Worm (Caenorhabditis elegans) whole organism, L4 larva: ENCODE measurements around the gene C32D5.8.
A peak's percentile ranks its signal among the peaks of the same experiment; 100 is the strongest.

Experiments
- D1046.2 ChIP-seq: fragments of 200-800 bp; sonication (Bioruptor generic); IDR thresholded peaks from 2 replicates; pipeline ENCODE4 v1.3.6; 2022; ENCODE audit warnings: missing genetic modification characterization, missing compliant biosample characterization
- F49E8.2 ChIP-seq: sonication (generic microtip); optimal IDR thresholded peaks from 2 replicates; lab custom pipeline; 2016; ENCODE audit warnings: missing compliant biosample characterization, mild to moderate bottlenecking, missing genetic modification characterization, borderline replicate concordance
- T20F7.1 ChIP-seq: fragments of 200-800 bp; sonication (Bioruptor generic); optimal IDR thresholded peaks from 2 replicates; lab custom pipeline; 2018; ENCODE audit warnings: mild to moderate bottlenecking, missing genetic modification characterization, missing compliant biosample characterization
- ZK337.2 ChIP-seq: fragments of 200-800 bp; sonication (Bioruptor generic); IDR thresholded peaks from 2 replicates; pipeline ENCODE4 v1.3.6; 2022; ENCODE audit warnings: missing genetic modification reagents, missing genetic modification characterization, missing compliant biosample characterization
- aha-1 ChIP-seq: fragments of 150-350 bp; peaks from one replicate; lab custom pipeline; 2014; ENCODE audit warnings: missing biosample characterization, missing genetic modification characterization
- ama-1 ChIP-seq: fragments of 150-350 bp; optimal IDR thresholded peaks from 2 replicates; lab custom pipeline; 2014; ENCODE audit warnings: inconsistent platforms, mixed read lengths
- arid-1 ChIP-seq: fragments of 200-800 bp; sonication (Bioruptor generic); conservative IDR thresholded peaks from 2 replicates; pipeline ENCODE4 v1.3.6; 2022; ENCODE audit warnings: missing genetic modification reagents, missing genetic modification characterization, missing compliant biosample characterization
- attf-4 ChIP-seq: sonication (generic microtip); optimal IDR thresholded peaks from 3 replicates; lab custom pipeline; 2017; ENCODE audit warnings: missing biosample characterization, missing genetic modification characterization
- ceh-32 ChIP-seq: sonication (generic microtip); optimal IDR thresholded peaks from 2 replicates; lab custom pipeline; 2016; ENCODE audit warnings: mild to moderate bottlenecking, missing genetic modification characterization, missing compliant biosample characterization; ENCODE audit not compliant: poor library complexity
- ceh-62 ChIP-seq: sonication (generic microtip); optimal IDR thresholded peaks from 2 replicates; lab custom pipeline; 2017; ENCODE audit warnings: missing biosample characterization, missing genetic modification characterization
- ces-1 ChIP-seq: fragments of 150-350 bp; sonication (generic microtip); optimal IDR thresholded peaks from 4 replicates; lab custom pipeline; 2014; ENCODE audit warnings: missing biosample characterization, missing genetic modification reagents, missing genetic modification characterization
- daf-16 ChIP-seq, 3 experiments: sonication (generic microtip); optimal IDR thresholded peaks; 2 replicates each; lab custom pipeline; 2016 to 2017; ENCODE audit warnings: missing genetic modification characterization in 3 of 3, missing genetic modification reagents in 3 of 3, mild to moderate bottlenecking in 2 of 3, missing compliant biosample characterization in 2 of 3, missing biosample characterization in 1 of 3, moderate library complexity in 1 of 3
- dmd-6 ChIP-seq: fragments of 200-800 bp; sonication (Bioruptor generic); IDR thresholded peaks from 2 replicates; pipeline ENCODE4 v1.3.6; 2022; ENCODE audit warnings: missing genetic modification reagents, missing genetic modification characterization, missing compliant biosample characterization
- dve-1 ChIP-seq: sonication (generic microtip); optimal IDR thresholded peaks from 2 replicates; lab custom pipeline; 2017; ENCODE audit warnings: antibody characterized with exemption, mild to moderate bottlenecking, missing genetic modification characterization, missing compliant biosample characterization; ENCODE audit not compliant: insufficient read depth
- fkh-10 ChIP-seq: fragments of 150-350 bp; optimal IDR thresholded peaks from 2 replicates; lab custom pipeline; 2014; ENCODE audit warnings: missing biosample characterization, missing genetic modification reagents, missing genetic modification characterization
- fos-1 ChIP-seq: fragments of 150-350 bp; optimal IDR thresholded peaks from 2 replicates; lab custom pipeline; 2014; ENCODE audit warnings: missing biosample characterization, missing genetic modification characterization
- gei-8 ChIP-seq: fragments of 200-800 bp; sonication (Bioruptor generic); optimal IDR thresholded peaks from 2 replicates; lab custom pipeline; 2018; ENCODE audit warnings: mild to moderate bottlenecking, missing genetic modification characterization, missing compliant biosample characterization
- hif-1 ChIP-seq, 2 experiments: sonication (generic microtip); optimal IDR thresholded peaks; 2 replicates each; lab custom pipeline; 2016 to 2017; ENCODE audit warnings: missing compliant biosample characterization in 2 of 2, missing genetic modification characterization in 2 of 2, missing genetic modification reagents in 2 of 2, missing genotype in 2 of 2, mild to moderate bottlenecking in 1 of 2
- hlh-30 ChIP-seq: sonication (generic microtip); optimal IDR thresholded peaks from 2 replicates; lab custom pipeline; 2017; ENCODE audit warnings: antibody characterized with exemption, mild to moderate bottlenecking, missing genetic modification characterization, missing compliant biosample characterization; ENCODE audit not compliant: insufficient read depth
- lim-7 ChIP-seq: fragments of 200-800 bp; sonication (Bioruptor generic); IDR thresholded peaks from 2 replicates; pipeline ENCODE4 v1.3.6; 2022; ENCODE audit warnings: missing genetic modification characterization, missing compliant biosample characterization
- lin-1 ChIP-seq: fragments of 200-800 bp; sonication (Bioruptor generic); IDR thresholded peaks from 2 replicates; pipeline ENCODE4 v1.3.6; 2022; ENCODE audit warnings: missing genetic modification reagents, missing genetic modification characterization, missing compliant biosample characterization
- lir-3 ChIP-seq: sonication (generic microtip); optimal IDR thresholded peaks from 2 replicates; lab custom pipeline; 2016; ENCODE audit warnings: mild to moderate bottlenecking, missing genetic modification characterization, missing compliant biosample characterization
- lsy-2 ChIP-seq, 2 experiments: fragments of 150-350 bp in 1 of 2; sonication (generic microtip) in 1 of 2; optimal IDR thresholded peaks; 2 replicates each; lab custom pipeline; 2014 to 2017; ENCODE audit warnings: missing biosample characterization in 2 of 2, missing genetic modification characterization in 2 of 2
- mdt-29 ChIP-seq: fragments of 200-800 bp; sonication (Bioruptor generic); IDR thresholded peaks from 2 replicates; pipeline ENCODE4 v1.3.6; 2022; ENCODE audit warnings: missing genetic modification reagents, missing genetic modification characterization, missing compliant biosample characterization
- mep-1 ChIP-seq: fragments of 150-350 bp; sonication (generic microtip); optimal IDR thresholded peaks from 3 replicates; lab custom pipeline; 2014; ENCODE audit warnings: missing biosample characterization, missing genetic modification characterization
- mes-2 ChIP-seq: sonication (generic microtip); optimal IDR thresholded peaks from 2 replicates; lab custom pipeline; 2016; ENCODE audit warnings: missing genotype, mild to moderate bottlenecking, missing genetic modification characterization, missing compliant biosample characterization; ENCODE audit not compliant: poor library complexity, severe bottlenecking
- mxl-3 ChIP-seq: fragments of 200-800 bp; sonication (Bioruptor generic); optimal IDR thresholded peaks from 2 replicates; lab custom pipeline; 2018; ENCODE audit warnings: mild to moderate bottlenecking, missing genetic modification characterization, missing compliant biosample characterization
- nhr-102 ChIP-seq: sonication (generic microtip); optimal IDR thresholded peaks from 2 replicates; lab custom pipeline; 2016; ENCODE audit warnings: mild to moderate bottlenecking, missing genetic modification characterization, moderate library complexity, missing compliant biosample characterization
- nhr-237 ChIP-seq: sonication (generic microtip); optimal IDR thresholded peaks from 2 replicates; lab custom pipeline; 2017; ENCODE audit warnings: missing biosample characterization, missing genetic modification characterization
- nhr-25 ChIP-seq: sonication (generic microtip); optimal IDR thresholded peaks from 2 replicates; lab custom pipeline; 2017; ENCODE audit warnings: missing genetic modification characterization, mild to moderate bottlenecking, missing compliant biosample characterization, antibody characterized with exemption, moderate library complexity, borderline replicate concordance; ENCODE audit not compliant: insufficient read depth
- nhr-48 ChIP-seq: sonication (generic microtip); optimal IDR thresholded peaks from 2 replicates; lab custom pipeline; 2016; ENCODE audit warnings: mild to moderate bottlenecking, missing genetic modification characterization, missing compliant biosample characterization
- pha-4 ChIP-seq, 2 experiments: fragments of 150-350 bp in 1 of 2; fragments of 200-800 bp in 1 of 2; sonication (Bioruptor generic) in 1 of 2; IDR thresholded peaks in 1 of 2; optimal IDR thresholded peaks in 1 of 2; 2 replicates each; pipeline versions ENCODE4 v1.3.6 to Lab custom; 2014 to 2022; ENCODE audit warnings: missing genetic modification characterization in 2 of 2, missing genetic modification reagents in 2 of 2, missing biosample characterization in 1 of 2, missing compliant biosample characterization in 1 of 2
- pqm-1 ChIP-seq: sonication (generic microtip); optimal IDR thresholded peaks from 2 replicates; lab custom pipeline; 2017; ENCODE audit warnings: missing biosample characterization, missing genetic modification characterization
- rbr-2 ChIP-seq: sonication (generic microtip); optimal IDR thresholded peaks from 2 replicates; lab custom pipeline; 2016; ENCODE audit warnings: missing genotype, missing genetic modification characterization, missing compliant biosample characterization
- sdz-12 ChIP-seq: fragments of 200-800 bp; sonication (Bioruptor generic); optimal IDR thresholded peaks from 2 replicates; lab custom pipeline; 2018; ENCODE audit warnings: mild to moderate bottlenecking, missing genetic modification characterization, missing compliant biosample characterization
- set-16 ChIP-seq: fragments of 200-800 bp; sonication (Bioruptor generic); IDR thresholded peaks from 2 replicates; pipeline ENCODE4 v1.3.6; 2022; ENCODE audit warnings: missing genetic modification reagents, missing genetic modification characterization, missing compliant biosample characterization
- snpc-1.2 ChIP-seq: fragments of 200-800 bp; sonication (Bioruptor generic); IDR thresholded peaks from 2 replicates; pipeline ENCODE4 v1.3.6; 2022; ENCODE audit warnings: missing genetic modification reagents, missing genetic modification characterization, missing compliant biosample characterization
- unc-62 ChIP-seq, 3 experiments: fragments of 150-350 bp in 1 of 3; sonication (generic microtip); optimal IDR thresholded peaks in 2 of 3; peaks in 1 of 3; 1 replicate in 1 of 3; 2 replicates in 2 of 3; lab custom pipeline; 2014 to 2017; ENCODE audit warnings: missing biosample characterization in 3 of 3, missing genetic modification characterization in 3 of 3, missing genetic modification reagents in 3 of 3, missing genotype in 1 of 3
- vab-7 ChIP-seq: fragments of 200-800 bp; sonication (Bioruptor generic); IDR thresholded peaks from 2 replicates; pipeline ENCODE4 v1.3.6; 2022; ENCODE audit warnings: missing genetic modification reagents, missing genetic modification characterization, missing compliant biosample characterization
- zag-1 ChIP-seq: fragments of 150-350 bp; optimal IDR thresholded peaks from 2 replicates; lab custom pipeline; 2014; ENCODE audit warnings: missing biosample characterization, missing genetic modification characterization
- zfp-2 ChIP-seq: sonication (generic microtip); optimal IDR thresholded peaks from 2 replicates; lab custom pipeline; 2016; ENCODE audit warnings: mild to moderate bottlenecking, missing genetic modification characterization, missing compliant biosample characterization
- zfp-3 ChIP-seq: fragments of 200-800 bp; sonication (Bioruptor generic); conservative IDR thresholded peaks from 2 replicates; pipeline ENCODE4 v1.3.6; 2022; ENCODE audit warnings: missing genetic modification reagents, missing genetic modification characterization, missing compliant biosample characterization
- ztf-11 ChIP-seq: fragments of 150-350 bp; optimal IDR thresholded peaks from 2 replicates; lab custom pipeline; 2014; ENCODE audit warnings: missing biosample characterization, missing genetic modification characterization

Gene C32D5.8

ce11 chrII:6391195-6391594, 45.4 kb upstream of the C32D5.8 start, which contains the start of gene F58F12.3:
TSS of gene F58F12.3 (minus strand) at chrII:6391295.
- TF ChIP-seq nhr-25 (tag; lab: Kevin White, UChicago) (no peak), mdt-29 (GFP tag; lab: Robert Waterston, UW) (no peak), zag-1 (tag; lab: Kevin White, UChicago) (no peak), nhr-102 (tag; lab: Kevin White, UChicago) (no peak), dmd-6 (no peak), F49E8.2 (tag; lab: Kevin White, UChicago) (no peak), lim-7 (GFP tag; lab: Robert Waterston, UW) (no peak), ztf-11 (no peak), arid-1 (no peak), zfp-2 (no peak), ZK337.2 (GFP tag; lab: Robert Waterston, UW) (no peak), unc-62 (GFP tag; optimal IDR thresholded peaks at IDR 0.05 in 1 of 2; lab: Kevin White, UChicago) (no peak), unc-62 (tag; optimal IDR thresholded peaks at IDR 0.05; lab: Kevin White, UChicago) (no peak)

- TF ChIP-seq ZK337.2 (GFP tag; lab: Robert Waterston, UW), result no peak
- TF ChIP-seq hif-1 (tag; optimal IDR thresholded peaks at IDR 0.05; lab: Kevin White, UChicago), result no peak
- no peak for TF ChIP-seq ceh-62 (tag; lab: Kevin White, UChicago)
- TF ChIP-seq nhr-48 (tag; lab: Kevin White, UChicago), result no peak
- TF ChIP-seq D1046.2, result no peak
Observed at ce11 chrII:6387937-6388336, 42.2 kb upstream of the C32D5.8 start, which contains the start of gene F58F12.2. TSS of gene F58F12.2 (minus strand) at chrII:6388037.

- TF ChIP-seq attf-4 (tag; lab: Kevin White, UChicago), result no peak
- TF ChIP-seq ceh-32 (tag; lab: Kevin White, UChicago), result no peak
- TF ChIP-seq fos-1, result no peak
- TF ChIP-seq hlh-30 (tag; lab: Kevin White, UChicago), result no peak
- no peak for TF ChIP-seq gei-8
- TF ChIP-seq nhr-25 (tag; lab: Kevin White, UChicago), result no peak
- no peak for TF ChIP-seq mes-2 (tag; lab: Kevin White, UChicago)
- no peak for TF ChIP-seq mdt-29 (GFP tag; lab: Robert Waterston, UW)
- no peak for TF ChIP-seq lir-3 (tag; lab: Kevin White, UChicago)
- no peak for TF ChIP-seq mxl-3 (GFP tag; lab: Kevin White, UChicago)
- no peak for TF ChIP-seq sdz-12 (GFP tag; lab: Kevin White, UChicago)
- no peak for TF ChIP-seq nhr-237
- TF ChIP-seq ces-1 (GFP tag; lab: Kevin White, UChicago), result no peak
- TF ChIP-seq vab-7 (GFP tag; lab: Robert Waterston, UW), result no peak
- no peak for TF ChIP-seq aha-1 (tag; lab: Kevin White, UChicago)
- no peak for TF ChIP-seq unc-62 (GFP tag; optimal IDR thresholded peaks at IDR 0.05 in 1 of 2; lab: Kevin White, UChicago)
- TF ChIP-seq unc-62 (tag; optimal IDR thresholded peaks at IDR 0.05; lab: Kevin White, UChicago), result no peak
Observed at ce11 chrII:6386467-6386866, 40.7 kb upstream of the C32D5.8 start, which contains the start of gene F58F12.4. TSS of gene F58F12.4 (plus strand) at chrII:6386767.

- TF ChIP-seq rbr-2 (tag; lab: Kevin White, UChicago), result peak; percentile 38
- no peak for TF ChIP-seq lir-3 (tag; lab: Kevin White, UChicago)
- TF ChIP-seq ces-1 (GFP tag; lab: Kevin White, UChicago), result no peak
- TF ChIP-seq pha-4 (GFP tag; IDR thresholded peaks at IDR 0.05; lab: Robert Waterston, UW), result no peak
- no peak for TF ChIP-seq pha-4 (tag; optimal IDR thresholded peaks at IDR 0.05; lab: Kevin White, UChicago)
- TF ChIP-seq aha-1 (tag; lab: Kevin White, UChicago), result peak; percentile 24
- TF ChIP-seq dve-1 (tag; lab: Kevin White, UChicago), result peak; percentile 50
- peak in 1 of 2 experiments; percentile 81 for TF ChIP-seq lsy-2 (tag; optimal IDR thresholded peaks at IDR 0.05; lab: Kevin White, UChicago)
- TF ChIP-seq pqm-1 (tag; lab: Kevin White, UChicago), result no peak
- TF ChIP-seq mep-1 (tag; lab: Kevin White, UChicago), result peak; percentile 66
- no peak for TF ChIP-seq daf-16 (GFP tag; optimal IDR thresholded peaks at IDR 0.05; lab: Kevin White, UChicago)
- TF ChIP-seq daf-16 (tag; optimal IDR thresholded peaks at IDR 0.05; lab: Kevin White, UChicago), result peak; percentile 50
- no peak for TF ChIP-seq lin-1 (GFP tag; lab: Robert Waterston, UW)
- no peak for TF ChIP-seq snpc-1.2 (GFP tag; lab: Robert Waterston, UW)
- TF ChIP-seq set-16, result no peak
- TF ChIP-seq fkh-10 (GFP tag; lab: Kevin White, UChicago), result no peak
- no peak for TF ChIP-seq ama-1 (lab: Kevin White, UChicago)
- no peak for TF ChIP-seq zfp-3 (GFP tag; lab: Robert Waterston, UW)
- no peak for TF ChIP-seq T20F7.1
- TF ChIP-seq arid-1, result no peak
Observed at ce11 chrII:6383183-6383695, 37.5 kb upstream of the C32D5.8 start, which contains the start of gene F58F12.1. TSS of gene F58F12.1 (plus strand) at chrII:6383645.
